Fruit fly (Drosophila melanogaster): Measurements from ENCODE around the gene rsh.
A peak's percentile ranks its signal among the peaks of the same experiment; 100 is the strongest.

DNA sequence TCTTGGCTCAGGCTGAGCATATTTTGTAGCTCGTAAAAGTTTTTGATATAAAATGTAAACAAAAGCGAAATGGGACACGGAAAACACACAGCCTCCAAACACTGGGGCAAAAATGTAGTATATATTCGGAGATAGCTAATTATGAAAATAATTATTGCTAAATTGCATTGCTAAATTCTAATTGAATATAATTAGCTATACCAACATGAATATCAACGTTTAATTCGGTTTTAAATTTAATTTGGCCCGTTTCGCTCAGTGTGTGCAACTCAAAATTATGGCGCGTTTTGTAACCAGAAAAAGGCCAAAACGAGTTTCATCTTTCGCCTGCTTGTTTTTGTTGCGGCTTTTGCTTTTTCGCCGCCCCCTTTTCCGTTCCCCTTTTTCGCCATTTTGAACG lies 35.4 kb downstream of the rsh start:
- TF ChIP-seq psq (GFP tag; optimal IDR thresholded peaks at IDR 0.05) (no peak), Abd-B (GFP tag; optimal IDR thresholded peaks at IDR 0.05) (peak; percentile 2), CG3847 (GFP tag; IDR thresholded peaks at IDR 0.05) (0 out of 2 replicates have a peak, but pooled peaks have one; percentile 16), HLHmδ (GFP tag; optimal IDR thresholded peaks at IDR 0.05) (no peak), ftz-f1 (GFP tag; optimal IDR thresholded peaks at IDR 0.05) (no peak), sd (tag; optimal IDR thresholded peaks at IDR 0.05) (no peak), nerfin-2 (GFP tag; IDR thresholded peaks at IDR 0.05; ENCODE audit: partially characterized antibody) (no peak), GATAe (GFP tag; conservative IDR thresholded peaks at IDR 0.05) (no peak), caup (GFP tag; optimal IDR thresholded peaks at IDR 0.05; ENCODE audit: severe bottlenecking) (peak; percentile 20)
